Worm (Caenorhabditis elegans): ENCODE results near the gene C42D4.3.

Gene C42D4.3

DNA sequence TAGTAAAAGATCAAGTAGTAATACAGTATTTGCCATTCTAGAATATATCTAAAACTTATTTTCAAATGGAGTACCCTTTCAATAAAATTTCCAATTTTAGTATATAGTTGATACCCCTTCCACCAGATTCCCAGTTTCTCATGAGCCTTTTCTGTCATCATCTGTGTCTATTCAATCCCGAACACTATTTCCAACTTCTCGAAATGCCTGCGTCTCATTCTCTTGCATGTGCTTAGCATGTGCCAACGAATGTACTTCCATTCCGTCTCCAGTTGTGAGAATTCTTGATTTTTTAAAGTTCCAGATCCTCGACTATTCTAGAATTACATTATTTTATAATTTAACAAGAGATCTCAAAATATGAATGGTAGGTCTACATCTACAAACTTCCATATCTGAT lies 12.5 kb upstream of the C42D4.3 start, which contains the start of gene C42D4.18:
Gene C42D4.18, plus strand, starts transcription at position 231 of the 400 bp plus-strand sequence.
- TF ChIP-seq zfh-2 (GFP tag; conservative IDR thresholded peaks at IDR 0.05) (no peak), hmg-1.2 (GFP tag; IDR thresholded peaks at IDR 0.05) (peak; percentile 90)

DNA sequence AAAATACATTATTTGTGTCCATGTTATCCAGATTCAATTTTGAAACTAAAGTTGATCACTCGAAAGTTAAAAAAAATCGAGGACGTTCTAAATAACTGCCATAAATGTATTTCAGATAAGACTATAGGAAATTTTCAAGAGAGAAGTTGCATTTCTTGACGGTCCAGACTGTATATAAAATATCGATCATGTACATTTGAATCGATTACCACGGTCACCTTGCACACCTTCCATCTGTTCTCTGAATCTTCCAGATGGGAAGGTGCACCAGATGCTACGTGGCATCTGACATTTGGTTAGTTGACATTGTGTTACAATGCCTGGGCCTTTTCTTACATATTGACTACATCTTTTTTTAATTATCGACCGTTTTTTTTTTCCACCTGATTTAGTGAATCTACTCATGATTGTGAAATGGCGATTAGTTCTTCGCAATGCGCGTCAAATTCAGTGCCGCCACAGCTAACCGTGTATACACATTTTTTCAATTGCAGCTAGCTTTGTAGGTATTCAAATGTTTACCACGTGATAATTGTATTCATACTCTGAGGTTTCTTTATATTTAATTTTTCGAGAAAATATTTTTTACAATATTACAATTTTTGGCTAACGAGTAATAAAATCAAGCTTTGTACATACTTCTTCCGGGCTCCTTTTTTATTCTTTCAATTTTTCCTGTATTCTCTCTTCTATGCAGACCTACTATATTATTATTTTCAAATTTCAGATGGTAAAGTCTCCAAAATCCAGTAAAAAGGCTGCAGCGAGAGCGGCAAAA lies 10.9 kb upstream of the C42D4.3 start, which contains the start of gene skr-16:
Gene skr-16, plus strand, starts transcription at position 728 of the 778 bp plus-strand sequence.
- TF ChIP-seq B0261.1 (tag; optimal IDR thresholded peaks at IDR 0.05) (no peak), hmg-20 (GFP tag; IDR thresholded peaks at IDR 0.05) (no peak), dpff-1 (tag; optimal IDR thresholded peaks at IDR 0.05) (no peak), fkh-3 (tag; optimal IDR thresholded peaks at IDR 0.05) (no peak), lag-1 (GFP tag; IDR thresholded peaks at IDR 0.05) (no peak), bed-1 (GFP tag; IDR thresholded peaks at IDR 0.05) (no peak), snpc-1.1 (tag; optimal IDR thresholded peaks at IDR 0.05; ENCODE audit: insufficient read depth) (no peak), madf-8 (GFP tag; conservative IDR thresholded peaks at IDR 0.05) (no peak), hlh-12 (tag; optimal IDR thresholded peaks at IDR 0.05) (no peak), madf-6 (GFP tag; IDR thresholded peaks at IDR 0.05) (no peak), nfya-1 (tag; optimal IDR thresholded peaks at IDR 0.05; ENCODE audit: borderline replicate concordance, insufficient read depth) (no peak), ztf-25 (GFP tag; IDR thresholded peaks at IDR 0.05) (no peak), die-1 (tag; optimal IDR thresholded peaks at IDR 0.05) (no peak), F55B11.4 (tag; optimal IDR thresholded peaks at IDR 0.05; ENCODE audit: borderline replicate concordance, insufficient read depth) (no peak), F39B2.1 (GFP tag; IDR thresholded peaks at IDR 0.05) (no peak), D2030.7 (GFP tag; IDR thresholded peaks at IDR 0.05) (no peak), rpc-1 (optimal IDR thresholded peaks at IDR 0.05) (no peak), rpc-1 (tag; optimal IDR thresholded peaks at IDR 0.05) (no peak)

DNA sequence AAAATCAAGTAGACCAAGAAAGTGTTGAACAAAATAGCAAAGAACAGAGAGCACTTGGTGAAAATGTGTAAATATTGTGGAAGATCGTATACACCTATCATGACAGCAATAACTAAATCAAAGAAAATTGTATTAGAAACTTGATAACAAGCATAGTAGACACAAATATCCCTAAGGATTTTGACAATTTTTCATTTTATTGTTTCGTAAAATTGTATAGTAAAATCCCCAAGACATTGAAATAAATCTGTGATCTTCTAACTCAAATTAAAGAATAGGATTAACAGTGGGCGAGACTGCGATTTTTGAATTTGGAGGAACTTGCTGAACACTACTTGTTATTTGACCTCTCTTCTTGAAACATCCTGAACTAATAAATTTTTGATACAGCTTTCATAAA lies 7.8 kb upstream of the C42D4.3 start, which contains the start of gene str-220:
Gene str-220, minus strand, starts transcription at position 101 of the 400 bp plus-strand sequence.
- TF ChIP-seq lsy-27 (tag; optimal IDR thresholded peaks at IDR 0.05; ENCODE audit: borderline replicate concordance, insufficient read depth) = no peak
- TF ChIP-seq lin-35 (GFP tag; optimal IDR thresholded peaks at IDR 0.05) = no peak
- no peak for TF ChIP-seq madf-6 (GFP tag; IDR thresholded peaks at IDR 0.05)
- no peak for TF ChIP-seq nhr-80 (tag; optimal IDR thresholded peaks at IDR 0.05)

DNA sequence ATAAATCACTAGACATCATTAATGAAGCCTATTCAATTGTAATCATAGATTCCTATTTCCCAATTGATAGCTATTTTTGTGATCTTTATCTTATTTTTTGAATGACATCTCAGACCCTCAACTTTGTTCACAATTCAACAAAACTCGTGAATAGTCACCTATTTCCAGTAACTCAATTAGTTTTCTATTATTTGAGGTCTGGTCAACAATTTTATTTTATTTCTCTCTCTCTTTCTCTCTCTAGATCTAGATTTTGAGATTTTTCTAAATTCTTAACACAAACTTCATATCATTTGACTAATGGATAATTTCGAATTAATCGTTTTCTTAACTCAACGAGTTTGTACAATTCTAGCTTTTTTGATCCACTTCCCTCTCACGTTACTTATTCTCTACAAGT lies 5.5 kb upstream of the C42D4.3 start, which contains the start of gene str-1:
Gene str-1, plus strand, starts transcription at position 301 of the 400 bp plus-strand sequence.
- TF ChIP-seq hmg-1.2 (GFP tag; IDR thresholded peaks at IDR 0.05) (no peak), K12H6.12 (tag; optimal IDR thresholded peaks at IDR 0.05) (no peak)

DNA sequence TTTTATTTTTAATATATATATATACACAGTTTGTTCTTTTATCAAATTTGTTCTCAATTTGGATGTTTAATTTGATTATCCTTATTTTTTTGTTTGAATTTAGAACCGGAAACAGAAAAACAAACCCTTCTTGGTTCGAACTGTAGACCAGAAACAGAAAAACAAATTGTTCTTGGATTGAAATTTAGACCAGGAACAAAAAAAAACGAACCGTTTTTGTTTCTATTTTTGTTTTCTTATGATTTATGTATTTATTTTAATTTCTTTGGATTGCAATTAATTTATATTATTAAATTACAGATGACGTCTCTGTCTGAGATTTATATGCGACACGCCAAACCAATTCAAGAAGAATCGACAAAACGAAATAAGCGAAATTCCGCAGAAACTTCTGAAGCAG lies 3.7 kb upstream of the C42D4.3 start, which contains the start of gene C42D4.19:
Gene C42D4.19, plus strand, starts transcription at position 301 of the 400 bp plus-strand sequence.
- TF ChIP-seq snpc-1.3 (tag; optimal IDR thresholded peaks at IDR 0.05; ENCODE audit: insufficient read depth) = no peak
- TF ChIP-seq F23B12.7 (tag; optimal IDR thresholded peaks at IDR 0.05; ENCODE audit: insufficient read depth) = no peak
- no peak for TF ChIP-seq somi-1 (GFP tag; optimal IDR thresholded peaks at IDR 0.05)
- no peak for TF ChIP-seq C17E4.6 (GFP tag; IDR thresholded peaks at IDR 0.05)
- no peak for TF ChIP-seq nhr-27 (tag; optimal IDR thresholded peaks at IDR 0.05)
- TF ChIP-seq lin-40 (tag; optimal IDR thresholded peaks at IDR 0.05) = no peak
- TF ChIP-seq fkh-3 (tag; optimal IDR thresholded peaks at IDR 0.05) = no peak
- TF ChIP-seq hsf-1 (GFP tag; IDR thresholded peaks at IDR 0.05) = no peak
- no peak for TF ChIP-seq snpc-4 (GFP tag; optimal IDR thresholded peaks at IDR 0.05)
- TF ChIP-seq snpc-4 (tag; optimal IDR thresholded peaks at IDR 0.05) = no peak
- no peak for TF ChIP-seq hlh-12 (tag; optimal IDR thresholded peaks at IDR 0.05)
- no peak for TF ChIP-seq D2030.7 (GFP tag; IDR thresholded peaks at IDR 0.05)
- no peak for TF ChIP-seq snpc-3.4 (tag; optimal IDR thresholded peaks at IDR 0.05)
- TF ChIP-seq F10E7.11 (tag; optimal IDR thresholded peaks at IDR 0.05) = no peak
- TF ChIP-seq ztf-22 (GFP tag; optimal IDR thresholded peaks at IDR 0.05) = no peak
- no peak for TF ChIP-seq ztf-28 (GFP tag; IDR thresholded peaks at IDR 0.05)
- TF ChIP-seq Y53G8AR.9 (GFP tag; conservative IDR thresholded peaks at IDR 0.05) = no peak
